Worm (Caenorhabditis elegans): ENCODE measurements around the gene F59C12.3.

F59C12.3 gene

ce11 chrX:16597791-16598190 lies 11.5 kb downstream of the F59C12.3 start:
- TF ChIP-seq tab-1 (GFP tag; IDR thresholded peaks at IDR 0.05) (no peak), med-1 (GFP tag; optimal IDR thresholded peaks at IDR 0.05; ENCODE audit: insufficient read depth) (no peak), klf-2 (GFP tag; conservative IDR thresholded peaks at IDR 0.05) (no peak)

ce11 chrX:16596972-16597371 lies 12.4 kb downstream of the F59C12.3 start:
- no peak for TF ChIP-seq T22C8.4 (GFP tag; IDR thresholded peaks at IDR 0.05)
- no peak for TF ChIP-seq med-1 (GFP tag; optimal IDR thresholded peaks at IDR 0.05; ENCODE audit: insufficient read depth)
- TF ChIP-seq cog-1 (tag; optimal IDR thresholded peaks at IDR 0.05), result no peak
- no peak for TF ChIP-seq flt-1 (GFP tag; IDR thresholded peaks at IDR 0.05)
- no peak for TF ChIP-seq ztf-29 (GFP tag; IDR thresholded peaks at IDR 0.05)
- TF ChIP-seq klf-2 (GFP tag; conservative IDR thresholded peaks at IDR 0.05), result no peak
- no peak for TF ChIP-seq ref-1 (GFP tag; conservative IDR thresholded peaks at IDR 0.05)
- TF ChIP-seq ztf-23 (GFP tag; IDR thresholded peaks at IDR 0.05), result no peak
- no peak for TF ChIP-seq tab-1 (GFP tag; IDR thresholded peaks at IDR 0.05)

ce11 chrX:16595522-16596282 lies 13.6 kb downstream of the F59C12.3 start:
- TF ChIP-seq ztf-29 (GFP tag; IDR thresholded peaks at IDR 0.05) (no peak), T22C8.4 (GFP tag; IDR thresholded peaks at IDR 0.05) (no peak), ztf-23 (GFP tag; IDR thresholded peaks at IDR 0.05) (peak; percentile 64)

DNA sequence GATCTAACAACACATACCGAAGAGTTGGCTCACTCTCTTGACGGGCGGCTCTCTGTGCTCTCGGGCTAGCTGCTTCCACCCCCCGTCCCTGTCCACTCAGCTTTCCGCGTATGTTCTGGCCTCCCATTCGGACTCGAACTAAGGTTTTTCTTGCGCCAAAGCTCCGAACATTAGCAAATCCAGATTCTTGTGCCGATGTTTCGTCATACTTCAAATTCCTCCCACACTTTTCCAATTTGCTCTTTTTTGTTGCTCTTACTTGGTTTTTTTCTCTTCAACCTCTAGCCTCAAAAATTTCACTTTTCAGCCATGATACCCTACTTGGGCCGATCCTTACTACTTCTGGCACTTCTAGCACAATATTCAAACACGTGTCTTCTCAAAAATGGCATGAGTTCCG lies 14.4 kb downstream of the F59C12.3 start, which contains the start of gene cdh-9:
cdh-9 (plus strand) TSS at position 301 of the 400 bp plus-strand sequence.
- TF ChIP-seq cog-1 (tag; optimal IDR thresholded peaks at IDR 0.05) (no peak), flt-1 (GFP tag; IDR thresholded peaks at IDR 0.05) (no peak), tab-1 (GFP tag; IDR thresholded peaks at IDR 0.05) (no peak), ztf-23 (GFP tag; IDR thresholded peaks at IDR 0.05) (no peak), med-1 (GFP tag; optimal IDR thresholded peaks at IDR 0.05; ENCODE audit: insufficient read depth) (no peak), klf-2 (GFP tag; conservative IDR thresholded peaks at IDR 0.05) (no peak), ztf-29 (GFP tag; IDR thresholded peaks at IDR 0.05) (no peak)

DNA sequence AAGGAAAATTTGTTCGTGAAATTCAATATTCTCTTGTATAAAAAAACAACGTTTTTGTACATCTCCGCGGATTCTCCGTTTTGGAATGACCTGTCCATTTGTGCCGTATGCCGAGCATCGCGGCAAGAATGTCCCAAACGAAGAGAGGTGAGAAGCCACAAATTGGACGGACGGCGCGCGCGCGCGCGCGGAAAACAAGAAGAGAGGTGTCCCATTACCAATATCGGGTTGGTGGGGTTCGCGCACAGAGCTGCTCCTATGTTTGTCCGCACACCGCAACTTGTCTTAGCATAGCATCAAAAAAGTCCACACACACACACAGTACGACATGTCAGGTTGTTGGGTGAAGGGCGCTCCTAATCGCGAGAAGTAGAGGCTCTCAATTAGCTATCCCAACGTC lies 17.8 kb downstream of the F59C12.3 start:
- no peak for TF ChIP-seq flt-1 (GFP tag; IDR thresholded peaks at IDR 0.05)
- TF ChIP-seq cog-1 (tag; optimal IDR thresholded peaks at IDR 0.05), result no peak
- no peak for TF ChIP-seq ztf-23 (GFP tag; IDR thresholded peaks at IDR 0.05)
- no peak for TF ChIP-seq med-1 (GFP tag; optimal IDR thresholded peaks at IDR 0.05; ENCODE audit: insufficient read depth)
- TF ChIP-seq tab-1 (GFP tag; IDR thresholded peaks at IDR 0.05), result no peak
- TF ChIP-seq ztf-29 (GFP tag; IDR thresholded peaks at IDR 0.05), result no peak
- no peak for TF ChIP-seq ref-1 (GFP tag; conservative IDR thresholded peaks at IDR 0.05)
- no peak for TF ChIP-seq klf-2 (GFP tag; conservative IDR thresholded peaks at IDR 0.05)
- TF ChIP-seq T22C8.4 (GFP tag; IDR thresholded peaks at IDR 0.05), result no peak

ce11 chrX:16590803-16591202 lies 18.5 kb downstream of the F59C12.3 start:
- TF ChIP-seq flt-1 (GFP tag; IDR thresholded peaks at IDR 0.05) (peak; percentile 91), ztf-29 (GFP tag; IDR thresholded peaks at IDR 0.05) (peak; percentile 76), klf-2 (GFP tag; conservative IDR thresholded peaks at IDR 0.05) (peak; percentile 66; the same call in 1 of the 2 replicates), cog-1 (tag; optimal IDR thresholded peaks at IDR 0.05) (peak; percentile 80), tab-1 (GFP tag; IDR thresholded peaks at IDR 0.05) (peak; percentile 85), med-1 (GFP tag; optimal IDR thresholded peaks at IDR 0.05; ENCODE audit: insufficient read depth) (peak; percentile 38), T22C8.4 (GFP tag; IDR thresholded peaks at IDR 0.05) (peak; percentile 70), ztf-23 (GFP tag; IDR thresholded peaks at IDR 0.05) (peak; percentile 88), ref-1 (GFP tag; conservative IDR thresholded peaks at IDR 0.05) (peak; percentile 74)

ce11 chrX:16590230-16590629 lies 19.1 kb downstream of the F59C12.3 start:
- TF ChIP-seq ztf-29 (GFP tag; IDR thresholded peaks at IDR 0.05) (no peak), flt-1 (GFP tag; IDR thresholded peaks at IDR 0.05) (no peak), T22C8.4 (GFP tag; IDR thresholded peaks at IDR 0.05) (no peak), cog-1 (tag; optimal IDR thresholded peaks at IDR 0.05) (no peak)

- TF ChIP-seq ztf-29 (GFP tag; IDR thresholded peaks at IDR 0.05) (no peak), cog-1 (tag; optimal IDR thresholded peaks at IDR 0.05) (no peak), tab-1 (GFP tag; IDR thresholded peaks at IDR 0.05) (no peak), flt-1 (GFP tag; IDR thresholded peaks at IDR 0.05) (no peak), T22C8.4 (GFP tag; IDR thresholded peaks at IDR 0.05) (no peak), ref-1 (GFP tag; conservative IDR thresholded peaks at IDR 0.05) (no peak), klf-2 (GFP tag; conservative IDR thresholded peaks at IDR 0.05) (no peak), ztf-23 (GFP tag; IDR thresholded peaks at IDR 0.05) (no peak), med-1 (GFP tag; optimal IDR thresholded peaks at IDR 0.05; ENCODE audit: insufficient read depth) (no peak)
Measured at ce11 chrX:16588102-16588501, 21.2 kb downstream of the F59C12.3 start.

DNA sequence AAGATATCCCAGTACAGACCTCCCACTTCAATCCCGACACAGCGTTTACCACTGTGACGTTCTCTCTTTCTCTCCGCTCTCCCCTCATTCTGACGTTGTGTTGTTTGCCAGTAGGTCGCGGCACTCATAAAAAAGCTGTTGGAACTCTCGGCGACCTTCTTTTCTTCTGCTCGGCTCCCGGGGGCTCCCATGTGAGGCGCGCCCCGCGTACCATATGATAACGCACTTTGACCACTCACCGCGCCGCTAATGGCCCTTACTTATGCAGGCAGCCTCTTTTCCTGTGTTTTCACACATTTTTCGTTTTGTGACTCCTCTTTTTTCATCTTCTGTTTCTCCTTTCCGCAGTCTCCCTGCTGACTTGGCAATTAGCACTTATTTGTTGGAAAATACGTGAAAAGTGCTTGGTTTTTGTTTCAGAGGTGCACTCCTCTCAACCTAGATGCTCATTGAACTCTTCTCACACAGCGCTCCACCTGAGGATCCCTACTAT lies 30.0 kb downstream of the F59C12.3 start, which contains the start of gene ser-1:
ser-1 (plus strand) TSS at position 443 of the 493 bp plus-strand sequence.
- no peak for TF ChIP-seq ztf-29 (GFP tag; IDR thresholded peaks at IDR 0.05)
- no peak for TF ChIP-seq tab-1 (GFP tag; IDR thresholded peaks at IDR 0.05)

DNA sequence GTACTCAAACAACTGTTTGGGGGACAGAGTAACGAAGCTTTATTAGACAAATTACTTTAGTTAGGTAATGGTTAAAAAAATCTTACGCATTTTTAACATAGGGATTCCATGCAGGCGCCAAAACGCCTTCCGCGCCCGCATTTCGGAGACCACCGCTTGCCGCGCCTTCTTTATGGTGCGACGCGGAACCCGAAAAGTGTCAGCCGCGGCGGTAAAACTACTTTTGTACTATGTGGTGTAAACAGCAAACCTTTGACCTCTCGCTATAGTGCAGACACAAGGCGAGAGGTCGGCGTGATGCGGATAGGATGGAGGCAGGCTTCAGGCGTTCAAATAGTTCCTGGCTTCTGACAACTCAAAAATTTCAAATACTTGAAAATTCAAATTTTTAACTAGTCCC lies 34.1 kb downstream of the F59C12.3 start:
- no peak for TF ChIP-seq tab-1 (GFP tag; IDR thresholded peaks at IDR 0.05)

DNA sequence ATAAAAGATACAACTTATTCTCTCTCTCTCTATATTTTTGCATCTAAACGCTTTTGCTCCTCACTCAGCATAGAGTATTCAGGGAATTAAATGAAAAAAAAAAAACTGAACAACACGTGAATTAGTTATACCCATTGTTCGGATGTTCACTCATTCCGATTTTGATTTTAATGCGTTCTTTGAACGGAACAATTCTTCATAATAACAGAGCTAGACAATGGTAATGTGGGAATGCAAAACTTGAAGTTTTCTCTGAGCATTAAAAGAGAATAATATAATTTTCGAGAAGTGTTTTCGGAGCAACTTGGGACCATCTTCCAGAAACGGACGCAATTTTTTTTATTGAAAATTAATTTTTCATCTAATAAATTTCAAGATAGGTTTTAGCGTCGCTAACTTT lies 35.0 kb downstream of the F59C12.3 start:
- TF ChIP-seq T22C8.4 (GFP tag; IDR thresholded peaks at IDR 0.05) (no peak), klf-2 (GFP tag; conservative IDR thresholded peaks at IDR 0.05) (no peak), ref-1 (GFP tag; conservative IDR thresholded peaks at IDR 0.05) (no peak), tab-1 (GFP tag; IDR thresholded peaks at IDR 0.05) (no peak), cog-1 (tag; optimal IDR thresholded peaks at IDR 0.05) (no peak), flt-1 (GFP tag; IDR thresholded peaks at IDR 0.05) (no peak), ztf-23 (GFP tag; IDR thresholded peaks at IDR 0.05) (no peak)
